Worm (Caenorhabditis elegans) whole organism, L4/young adult: ENCODE data around the gene flp-20.
A peak's percentile ranks its signal among the peaks of the same experiment; 100 is the strongest.

Source experiments
- W03F9.2 ChIP-seq: fragments of 150-350 bp; optimal IDR thresholded peaks from 2 replicates; lab custom pipeline; 2014; ENCODE audit warnings: missing biosample characterization, missing genetic modification characterization
- dao-5 ChIP-seq: sonication (generic microtip); optimal IDR thresholded peaks from 2 replicates; lab custom pipeline; 2016; ENCODE audit warnings: missing genotype, missing genetic modification characterization, moderate library complexity, missing compliant biosample characterization
- him-1 ChIP-seq: sonication (generic microtip); optimal IDR thresholded peaks from 2 replicates; lab custom pipeline; 2016; ENCODE audit warnings: missing genotype, missing genetic modification reagents, missing genetic modification characterization, missing compliant biosample characterization

The flp-20 gene

ce11 chrX:9338375-9338774 lies 11.3 kb downstream of the flp-20 start, which contains the start of gene apa-2:
apa-2 (plus strand) TSS chrX:9338675.
- TF ChIP-seq dao-5: no peak
- no peak for TF ChIP-seq him-1
- no peak for TF ChIP-seq W03F9.2 (tag; lab: Kevin White, UChicago)

- no peak for TF ChIP-seq W03F9.2 (tag; lab: Kevin White, UChicago)
- peak; percentile 95 for TF ChIP-seq him-1
- TF ChIP-seq dao-5: no peak
Measured at ce11 chrX:9337832-9338231, 11.9 kb downstream of the flp-20 start.

- TF ChIP-seq dao-5 (no peak), him-1 (no peak), W03F9.2 (tag; lab: Kevin White, UChicago) (no peak)
Measured at ce11 chrX:9336227-9336626, 13.5 kb downstream of the flp-20 start.

- TF ChIP-seq dao-5 (no peak), him-1 (no peak), W03F9.2 (tag; lab: Kevin White, UChicago) (no peak)
Measured at ce11 chrX:9330721-9331212, 18.9 kb downstream of the flp-20 start, which contains the start of gene T20B5.2. T20B5.2 (plus strand) TSS chrX:9331162.

ce11 chrX:9324962-9325361 lies 24.7 kb downstream of the flp-20 start:
- TF ChIP-seq dao-5 (no peak), W03F9.2 (tag; lab: Kevin White, UChicago) (no peak), him-1 (no peak)

- no peak for TF ChIP-seq dao-5
- no peak for TF ChIP-seq him-1
- TF ChIP-seq W03F9.2 (tag; lab: Kevin White, UChicago): no peak
Measured at ce11 chrX:9319080-9319479, 30.6 kb downstream of the flp-20 start, which contains the start of gene npr-7. npr-7 (minus strand) TSS chrX:9319180.

ce11 chrX:9314397-9314796 lies 35.3 kb downstream of the flp-20 start, which contains the start of gene ttr-38:
ttr-38 (minus strand) TSS chrX:9314497.
- TF ChIP-seq W03F9.2 (tag; lab: Kevin White, UChicago) (no peak), dao-5 (no peak), him-1 (no peak)

- no peak for TF ChIP-seq him-1
- TF ChIP-seq dao-5: no peak
- TF ChIP-seq W03F9.2 (tag; lab: Kevin White, UChicago): no peak
Measured at ce11 chrX:9311225-9311624, 38.5 kb downstream of the flp-20 start, which contains the start of gene H29C22.1. H29C22.1 (minus strand) TSS chrX:9311325.

- TF ChIP-seq him-1 (no peak), W03F9.2 (tag; lab: Kevin White, UChicago) (no peak), dao-5 (no peak)
Measured at ce11 chrX:9303422-9303821, 46.3 kb downstream of the flp-20 start, which contains the start of gene tmc-2. tmc-2 (plus strand) TSS chrX:9303722.

ce11 chrX:9302763-9303162 lies 46.9 kb downstream of the flp-20 start:
- TF ChIP-seq W03F9.2 (tag; lab: Kevin White, UChicago): no peak
- no peak for TF ChIP-seq him-1
- TF ChIP-seq dao-5: no peak

ce11 chrX:9300379-9300778 lies 49.3 kb downstream of the flp-20 start:
- TF ChIP-seq W03F9.2 (tag; lab: Kevin White, UChicago): no peak
- no peak for TF ChIP-seq dao-5
- no peak for TF ChIP-seq him-1
